Fruit fly (Drosophila melanogaster) whole organism, embryonic: ENCODE measurements around the gene CG5612.

Experiments
- Adf1 ChIP-seq: fragments of 200-800 bp; sonication (Bioruptor generic); IDR thresholded peaks from 2 replicates; pipeline ENCODE4 v1.3.6; 2022; ENCODE audit warnings: missing biosample characterization, missing genetic modification characterization
- CG1024 ChIP-seq: fragments of 200-800 bp; sonication (Bioruptor generic); IDR thresholded peaks from 2 replicates; pipeline ENCODE4 v1.3.6; 2022; ENCODE audit warnings: missing biosample characterization, missing genetic modification characterization
- CG11247 ChIP-seq: fragments of 200-800 bp; sonication (Bioruptor generic); IDR thresholded peaks from 2 replicates; pipeline ENCODE4 v1.3.6; 2022; ENCODE audit warnings: missing biosample characterization, missing genetic modification characterization
- CG12104 ChIP-seq: fragments of 200-800 bp; sonication (Bioruptor generic); optimal IDR thresholded peaks from 3 replicates; lab custom pipeline; 2016; ENCODE audit warnings: missing biosample characterization, missing genetic modification characterization
- CG12219 ChIP-seq: fragments of 200-800 bp; sonication (Bioruptor generic); optimal IDR thresholded peaks from 3 replicates; lab custom pipeline; 2018; ENCODE audit warnings: missing biosample characterization, mild to moderate bottlenecking, missing genetic modification characterization
- CG14441 ChIP-seq: fragments of 200-800 bp; sonication (Bioruptor generic); IDR thresholded peaks from 2 replicates; pipeline ENCODE4 v1.3.6; 2022; ENCODE audit warnings: missing biosample characterization, missing genetic modification characterization
- CG15601 ChIP-seq: fragments of 200-800 bp; sonication (Bioruptor generic); optimal IDR thresholded peaks from 3 replicates; lab custom pipeline; 2019; ENCODE audit warnings: missing biosample characterization, mild to moderate bottlenecking, missing genetic modification characterization, moderate library complexity
- CG15696 ChIP-seq: fragments of 200-800 bp; sonication (Bioruptor generic); optimal IDR thresholded peaks from 2 replicates; lab custom pipeline; 2019; ENCODE audit warnings: missing biosample characterization, mild to moderate bottlenecking, missing genetic modification characterization, moderate library complexity
- CG17829 ChIP-seq: fragments of 200-800 bp; optimal IDR thresholded peaks from 2 replicates; lab custom pipeline; 2019; ENCODE audit warnings: missing biosample characterization, mild to moderate bottlenecking, missing genetic modification characterization, moderate library complexity
- CG17912 ChIP-seq: fragments of 200-800 bp; sonication (Bioruptor generic); optimal IDR thresholded peaks from 2 replicates; lab custom pipeline; 2018; ENCODE audit warnings: missing biosample characterization, mild to moderate bottlenecking, missing genetic modification characterization
- CG30020 ChIP-seq: fragments of 200-800 bp; optimal IDR thresholded peaks from 2 replicates; lab custom pipeline; 2019; ENCODE audit warnings: missing biosample characterization, mild to moderate bottlenecking, missing genetic modification characterization, moderate library complexity
- CG30403 ChIP-seq: fragments of 200-800 bp; sonication (Bioruptor generic); optimal IDR thresholded peaks from 3 replicates; lab custom pipeline; 2016; ENCODE audit warnings: missing biosample characterization, missing genetic modification characterization
- CG43689 ChIP-seq: fragments of 200-800 bp; sonication (Bioruptor generic); IDR thresholded peaks from 2 replicates; pipeline ENCODE4 v1.3.6; 2022; ENCODE audit warnings: missing biosample characterization, missing genetic modification characterization
- CG9817 ChIP-seq: fragments of 200-800 bp; sonication (Bioruptor generic); optimal IDR thresholded peaks from 2 replicates; lab custom pipeline; 2018; ENCODE audit warnings: missing biosample characterization, mild to moderate bottlenecking, missing genetic modification characterization, moderate library complexity
- Chrac-16 ChIP-seq: fragments of 200-800 bp; sonication (Bioruptor generic); optimal IDR thresholded peaks from 3 replicates; lab custom pipeline; 2016; ENCODE audit warnings: missing biosample characterization, missing genetic modification characterization
- Dfd ChIP-seq, 2 experiments: fragments of >200 bp; optimal IDR thresholded peaks; 2 replicates each; lab custom pipeline; 2017; ENCODE audit warnings: missing biosample characterization in 2 of 2, missing genetic modification characterization in 2 of 2
- Dll ChIP-seq: fragments of 200-800 bp; sonication (Bioruptor generic); IDR thresholded peaks from 4 replicates; pipeline ENCODE4 v1.3.6; 2022; ENCODE audit warnings: missing biosample characterization, missing genetic modification characterization; ENCODE audit not compliant: partially characterized antibody
- Ets65A ChIP-seq: fragments of 200-800 bp; sonication (Bioruptor generic); peaks from one replicate; lab custom pipeline; 2016; ENCODE audit warnings: missing biosample characterization, missing genetic modification characterization
- Fer2 ChIP-seq: fragments of 200-800 bp; sonication (Bioruptor generic); optimal IDR thresholded peaks from 2 replicates; lab custom pipeline; 2018; ENCODE audit warnings: missing biosample characterization, mild to moderate bottlenecking, missing genetic modification characterization, moderate library complexity
- H15 ChIP-seq: fragments of 200-800 bp; sonication (Bioruptor generic); IDR thresholded peaks from 3 replicates; pipeline ENCODE4 v1.3.6; 2022; ENCODE audit warnings: missing biosample characterization, missing genetic modification characterization
- HLH4C ChIP-seq: fragments of 200-800 bp; sonication (Bioruptor generic); IDR thresholded peaks from 3 replicates; pipeline ENCODE4 v1.3.6; 2022; ENCODE audit warnings: missing biosample characterization, missing genetic modification characterization; ENCODE audit not compliant: partially characterized antibody
- HmgZ ChIP-seq: fragments of 200-800 bp; sonication (Bioruptor generic); optimal IDR thresholded peaks from 2 replicates; lab custom pipeline; 2018; ENCODE audit warnings: missing biosample characterization, mild to moderate bottlenecking, missing genetic modification characterization
- Hr39 ChIP-seq: fragments of >200 bp; optimal IDR thresholded peaks from 2 replicates; lab custom pipeline; 2017
- Jarid2 ChIP-seq: fragments of 200-800 bp; sonication (Bioruptor generic); optimal IDR thresholded peaks from 3 replicates; lab custom pipeline; 2017; ENCODE audit warnings: mild to moderate bottlenecking, missing biosample characterization, missing genetic modification reagents, missing genetic modification characterization
- NFAT ChIP-seq: fragments of 200-800 bp; sonication (Bioruptor generic); IDR thresholded peaks from 2 replicates; pipeline ENCODE4 v1.3.6; 2022; ENCODE audit warnings: missing biosample characterization, missing genetic modification characterization
- Ptx1 ChIP-seq: fragments of 200-800 bp; sonication (Bioruptor generic); IDR thresholded peaks from 2 replicates; pipeline ENCODE4 v1.3.6; 2022; ENCODE audit warnings: missing biosample characterization, missing genetic modification characterization
- Side ChIP-seq: fragments of 200-800 bp; sonication (Bioruptor generic); optimal IDR thresholded peaks from 2 replicates; lab custom pipeline; 2016; ENCODE audit warnings: missing biosample characterization, missing genetic modification characterization
- Spps ChIP-seq: fragments of 200-800 bp; sonication (Bioruptor generic); optimal IDR thresholded peaks from 2 replicates; lab custom pipeline; 2018; ENCODE audit warnings: missing biosample characterization, mild to moderate bottlenecking, missing genetic modification characterization
- ac ChIP-seq: fragments of 200-800 bp; sonication (Bioruptor generic); optimal IDR thresholded peaks from 3 replicates; lab custom pipeline; 2017; ENCODE audit warnings: missing biosample characterization, mild to moderate bottlenecking, missing genetic modification characterization
- ash1 ChIP-seq: fragments of 200-800 bp; sonication (Bioruptor generic); optimal IDR thresholded peaks from 2 replicates; lab custom pipeline; 2018; ENCODE audit warnings: missing biosample characterization, mild to moderate bottlenecking, missing genetic modification characterization
- bsh ChIP-seq, 2 experiments: fragments of 200-800 bp; sonication (Bioruptor generic); optimal IDR thresholded peaks; 2 replicates each; lab custom pipeline; 2017 to 2018; ENCODE audit warnings: mild to moderate bottlenecking in 2 of 2, missing biosample characterization in 2 of 2, missing genetic modification characterization in 2 of 2, moderate library complexity in 1 of 2
- croc ChIP-seq: fragments of 200-800 bp; sonication (Bioruptor generic); conservative IDR thresholded peaks from 3 replicates; pipeline ENCODE4 v1.3.6; 2022; ENCODE audit warnings: missing biosample characterization, missing genetic modification characterization
- crp ChIP-seq, 2 experiments: fragments of 200-800 bp; sonication (Bioruptor generic); optimal IDR thresholded peaks; 2 replicates in 1 of 2; 3 replicates in 1 of 2; lab custom pipeline; 2017; ENCODE audit warnings: missing biosample characterization in 2 of 2, missing genetic modification characterization in 2 of 2, mild to moderate bottlenecking in 1 of 2, moderate library complexity in 1 of 2
- da ChIP-seq: fragments of 200-800 bp; sonication (Bioruptor generic); optimal IDR thresholded peaks from 2 replicates; lab custom pipeline; 2016; ENCODE audit warnings: missing biosample characterization, missing genetic modification characterization
- dati ChIP-seq: fragments of 200-800 bp; sonication (Bioruptor generic); IDR thresholded peaks from 2 replicates; pipeline ENCODE4 v1.3.6; 2022; ENCODE audit warnings: missing biosample characterization, missing genetic modification characterization
- esg ChIP-seq: fragments of 200-800 bp; sonication (Bioruptor generic); conservative IDR thresholded peaks from 2 replicates; pipeline ENCODE4 v1.3.6; 2022; ENCODE audit warnings: missing biosample characterization, missing genetic modification characterization
- gcm ChIP-seq: fragments of 200-800 bp; sonication (Bioruptor generic); optimal IDR thresholded peaks from 2 replicates; lab custom pipeline; 2019; ENCODE audit warnings: missing biosample characterization, mild to moderate bottlenecking, missing genetic modification characterization, moderate library complexity
- gcm2 ChIP-seq: fragments of 200-800 bp; sonication (Bioruptor generic); optimal IDR thresholded peaks from 2 replicates; lab custom pipeline; 2016; ENCODE audit warnings: missing biosample characterization, missing genetic modification characterization
- gem ChIP-seq: fragments of 200-800 bp; sonication (Bioruptor generic); optimal IDR thresholded peaks from 2 replicates; lab custom pipeline; 2019; ENCODE audit warnings: missing biosample characterization, mild to moderate bottlenecking, missing genetic modification characterization, moderate library complexity
- her ChIP-seq: fragments of 200-800 bp; sonication (Bioruptor generic); optimal IDR thresholded peaks from 2 replicates; lab custom pipeline; 2016; ENCODE audit warnings: missing biosample characterization, missing genetic modification characterization
- hth ChIP-seq: fragments of >200 bp; optimal IDR thresholded peaks from 2 replicates; lab custom pipeline; 2017; ENCODE audit warnings: inconsistent platforms
- ken ChIP-seq: fragments of 200-800 bp; sonication (Bioruptor generic); IDR thresholded peaks from 3 replicates; pipeline ENCODE4 v1.3.6; 2022; ENCODE audit warnings: missing biosample characterization, missing genetic modification characterization
- nau ChIP-seq: fragments of 200-800 bp; sonication (Bioruptor generic); optimal IDR thresholded peaks from 3 replicates; lab custom pipeline; 2017; ENCODE audit warnings: missing biosample characterization, mild to moderate bottlenecking, missing genetic modification characterization, missing genetic modification reagents
- oc ChIP-seq: fragments of 200-800 bp; sonication (Bioruptor generic); optimal IDR thresholded peaks from 2 replicates; lab custom pipeline; 2018; ENCODE audit warnings: missing biosample characterization, mild to moderate bottlenecking, missing genetic modification characterization, moderate library complexity
- shn ChIP-seq: fragments of 200-800 bp; sonication (Bioruptor generic); optimal IDR thresholded peaks from 3 replicates; lab custom pipeline; 2016; ENCODE audit warnings: missing biosample characterization, missing genetic modification characterization
- sima ChIP-seq: fragments of 200-800 bp; sonication (Bioruptor generic); optimal IDR thresholded peaks from 2 replicates; lab custom pipeline; 2016; ENCODE audit warnings: missing biosample characterization, missing genetic modification characterization
- slou ChIP-seq: fragments of 200-800 bp; sonication (Bioruptor generic); optimal IDR thresholded peaks from 3 replicates; lab custom pipeline; 2016; ENCODE audit warnings: missing biosample characterization, missing genetic modification characterization
- stwl ChIP-seq: fragments of 200-800 bp; sonication (Bioruptor generic); optimal IDR thresholded peaks from 3 replicates; lab custom pipeline; 2018; ENCODE audit warnings: missing biosample characterization, mild to moderate bottlenecking, missing genetic modification characterization, moderate library complexity
- sug ChIP-seq: fragments of 200-800 bp; optimal IDR thresholded peaks from 2 replicates; lab custom pipeline; 2019; ENCODE audit warnings: missing biosample characterization, mild to moderate bottlenecking, missing genetic modification characterization, moderate library complexity
- tgo ChIP-seq: fragments of 200-800 bp; sonication (Bioruptor generic); IDR thresholded peaks from 3 replicates; pipeline ENCODE4 v1.3.6; 2022; ENCODE audit warnings: missing biosample characterization, missing genetic modification characterization
- unc-4 ChIP-seq: fragments of 200-800 bp; sonication (Bioruptor generic); IDR thresholded peaks from 2 replicates; pipeline ENCODE4 v1.3.6; 2022; ENCODE audit warnings: missing biosample characterization, missing genetic modification characterization; ENCODE audit not compliant: partially characterized antibody

The CG5612 gene

dm6 chr3R:27636010-27636584 lies 10.3 kb upstream of the CG5612 start, which contains the start of the genes CG5611 and Mtl (continued):
- TF ChIP-seq gcm2 (peak; percentile 98), da (GFP tag; lab: Kevin White, UChicago) (peak; percentile 94), Dll (GFP tag; lab: Robert Waterston, UW) (no peak), CG9817 (tag; lab: Kevin White, UChicago) (peak; percentile 100), HLH4C (GFP tag; lab: Robert Waterston, UW) (0 out of 3 replicates have a peak, but pooled peaks have one; percentile 10), Adf1 (peak; percentile 95), Chrac-16 (GFP tag; lab: Kevin White, UChicago) (peak; percentile 100), Spps (tag; lab: Kevin White, UChicago) (peak; percentile 99), crp (GFP tag; optimal IDR thresholded peaks at IDR 0.05; lab: Kevin White, UChicago) (peak; percentile 26 to 80), sug (tag; lab: Kevin White, UChicago) (peak; percentile 99), CG15696 (tag; lab: Kevin White, UChicago) (peak; percentile 100), ac (GFP tag; lab: Kevin White, UChicago) (peak; percentile 98), slou (peak; percentile 100), Dfd (GFP tag; optimal IDR thresholded peaks at IDR 0.05; lab: Kevin White, UChicago) (peak in 1 of 2 experiments; percentile 92), bsh (GFP tag; optimal IDR thresholded peaks at IDR 0.05; lab: Kevin White, UChicago) (peak; percentile 93 to 100), CG30403 (GFP tag; lab: Kevin White, UChicago) (peak; percentile 100), gem (tag; lab: Kevin White, UChicago) (peak; percentile 100), sima (GFP tag; lab: Kevin White, UChicago) (peak; percentile 91), CG43689 (GFP tag; lab: Robert Waterston, UW) (peak; percentile 100), CG12219 (GFP tag; lab: Kevin White, UChicago) (peak; percentile 99), CG14441 (GFP tag; lab: Robert Waterston, UW) (peak; percentile 100), stwl (tag; lab: Kevin White, UChicago) (peak; percentile 96), her (GFP tag; lab: Kevin White, UChicago) (peak; percentile 83), CG30020 (peak; percentile 93), shn (GFP tag; lab: Kevin White, UChicago) (peak; percentile 93), dati (GFP tag; lab: Robert Waterston, UW) (peak; percentile 99), tgo (GFP tag; lab: Robert Waterston, UW) (peak; percentile 100), ash1 (peak; percentile 96), nau (peak; percentile 99), H15 (GFP tag; lab: Robert Waterston, UW) (peak; percentile 100), hth (lab: Kevin White, UChicago) (no peak), esg (GFP tag; lab: Robert Waterston, UW) (peak; percentile 100), CG17912 (GFP tag; lab: Kevin White, UChicago) (peak; percentile 99), ken (GFP tag; lab: Robert Waterston, UW) (peak; percentile 100), Fer2 (tag; lab: Kevin White, UChicago) (peak; percentile 100), Ptx1 (GFP tag; lab: Robert Waterston, UW) (peak; percentile 100), Hr39 (lab: Kevin White, UChicago) (no peak), NFAT (GFP tag; lab: Robert Waterston, UW) (peak; percentile 100), CG11247 (GFP tag; lab: Robert Waterston, UW) (peak; percentile 100), CG15601 (peak; percentile 99), Jarid2 (GFP tag; lab: Kevin White, UChicago) (peak; percentile 96), HmgZ (tag; lab: Kevin White, UChicago) (peak; percentile 100), CG12104 (peak; percentile 99), oc (tag; lab: Kevin White, UChicago) (peak; percentile 100), Side (GFP tag; lab: Kevin White, UChicago) (peak; percentile 94), gcm (GFP tag; lab: Kevin White, UChicago) (peak; percentile 99), CG17829 (tag; lab: Kevin White, UChicago) (peak; percentile 100), croc (peak; percentile 100), CG1024 (GFP tag; lab: Robert Waterston, UW) (peak; percentile 98), Ets65A (GFP tag; lab: Kevin White, UChicago) (peak; percentile 100), unc-4 (GFP tag; lab: Robert Waterston, UW) (no peak)
